Fruit fly (Drosophila melanogaster): Measurements from ENCODE around the gene Or98b.
A peak's percentile ranks its signal among the peaks of the same experiment; 100 is the strongest.

DNA sequence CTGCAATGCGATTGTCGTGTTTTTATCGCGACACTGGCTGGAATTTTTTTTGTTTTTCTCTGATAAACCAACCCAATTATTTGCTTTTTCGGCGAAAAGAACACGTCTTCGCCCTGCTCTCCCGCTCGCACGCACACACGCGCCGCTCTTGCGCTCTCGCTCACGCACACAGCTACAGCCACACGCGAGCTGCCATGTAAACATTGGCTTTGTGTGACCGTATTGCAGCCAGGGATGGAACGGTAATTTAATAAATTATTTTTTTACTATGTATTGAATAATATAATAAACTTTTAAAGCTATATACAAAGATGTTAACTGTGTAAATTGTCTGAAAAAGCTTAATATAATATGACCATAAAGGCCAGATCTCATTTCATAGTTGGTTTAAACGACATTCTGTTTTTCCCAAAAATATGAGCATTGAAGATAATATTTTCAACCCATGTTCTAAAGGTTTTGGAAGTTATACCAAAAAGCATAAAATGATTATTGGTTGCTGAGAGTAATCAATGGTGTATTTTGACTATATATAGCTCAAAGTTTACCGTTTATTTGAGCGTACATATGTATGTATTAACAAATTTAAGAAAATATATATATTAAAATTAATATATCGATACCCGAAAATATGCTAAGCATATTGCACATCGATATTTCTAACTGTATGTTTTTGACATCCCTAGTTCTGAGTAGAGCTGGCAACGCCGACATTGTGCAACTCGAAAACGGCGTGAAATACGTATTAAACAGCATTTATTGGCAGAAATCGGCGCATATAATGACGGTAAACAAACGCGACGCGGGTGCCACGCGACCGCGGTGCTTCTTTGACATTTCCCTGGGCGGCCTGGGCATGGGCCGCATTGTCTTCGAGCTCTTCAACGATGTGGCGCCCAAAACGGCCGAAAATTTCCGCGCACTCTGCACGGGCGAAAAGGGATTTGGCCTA, 12.1 kb upstream of the Or98b start, which contains the start of the genes Gfat2 and Moca-cyp:
- TF ChIP-seq CG6813 (GFP tag; optimal IDR thresholded peaks at IDR 0.05) (peak; percentile 57), h (optimal IDR thresholded peaks at IDR 0.05) (no peak), CG6854 (GFP tag; optimal IDR thresholded peaks at IDR 0.05) (peak; percentile 11), ro (GFP tag; IDR thresholded peaks at IDR 0.05) (no peak), hb (GFP tag; IDR thresholded peaks at IDR 0.05; ENCODE audit: partially characterized antibody) (no peak), CG16779 (GFP tag; IDR thresholded peaks at IDR 0.05) (peak; percentile 18; the same call in 1 of the 2 replicates), trem (tag; optimal IDR thresholded peaks at IDR 0.05) (peak; percentile 64), HLH4C (GFP tag; IDR thresholded peaks at IDR 0.05; ENCODE audit: partially characterized antibody) (peak; percentile 61; the same call in 2 of the 3 replicates), dimm (GFP tag; IDR thresholded peaks at IDR 0.05) (no peak), CG7928 (GFP tag; optimal IDR thresholded peaks at IDR 0.05) (peak; percentile 88), dmrt11E (tag; optimal IDR thresholded peaks at IDR 0.05) (peak; percentile 58), sc (optimal IDR thresholded peaks at IDR 0.05) (no peak), sc (GFP tag; optimal IDR thresholded peaks at IDR 0.05) (peak; percentile 56)
